Worm (Caenorhabditis elegans): ENCODE measurements around the gene F18H3.4.

The F18H3.4 gene

DNA sequence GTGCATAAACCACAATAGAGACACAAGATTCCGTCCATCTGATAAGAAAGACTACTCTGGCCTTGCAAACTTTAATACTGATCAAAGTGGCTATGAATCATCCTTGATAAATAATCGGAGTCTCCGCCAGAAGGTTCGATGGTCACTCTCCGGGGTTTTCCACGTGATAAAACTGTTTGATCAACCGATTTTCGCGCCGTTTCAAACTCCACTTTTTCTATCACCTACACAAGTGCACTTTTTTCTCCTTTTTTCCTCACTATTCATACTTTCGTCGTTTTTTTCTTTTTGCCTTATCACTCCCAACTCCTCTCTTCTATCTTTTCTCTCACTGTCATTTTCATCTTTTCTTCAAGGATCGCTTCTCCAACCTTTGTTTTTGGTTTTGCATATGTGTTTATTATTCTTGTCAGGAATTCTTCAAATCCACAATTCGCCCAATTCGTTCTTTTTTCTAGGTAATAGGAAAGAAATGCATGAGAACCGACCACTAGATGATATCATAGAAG, at the start of gene F18H3.4 (continued):
- TF ChIP-seq pag-3 (tag; optimal IDR thresholded peaks at IDR 0.05; ENCODE audit: borderline replicate concordance, insufficient read depth) (no peak), skn-1 (tag; optimal IDR thresholded peaks at IDR 0.05) (peak; percentile 3), ztf-4 (tag; optimal IDR thresholded peaks at IDR 0.05) (no peak), efl-1 (optimal IDR thresholded peaks at IDR 0.05) (peak in 1 of 2 experiments; percentile 5), efl-1 (GFP tag; optimal IDR thresholded peaks at IDR 0.05 in 1 of 2) (peak in 1 of 2 experiments; percentile 89), nhr-84 (tag; optimal IDR thresholded peaks at IDR 0.05) (no peak)

DNA sequence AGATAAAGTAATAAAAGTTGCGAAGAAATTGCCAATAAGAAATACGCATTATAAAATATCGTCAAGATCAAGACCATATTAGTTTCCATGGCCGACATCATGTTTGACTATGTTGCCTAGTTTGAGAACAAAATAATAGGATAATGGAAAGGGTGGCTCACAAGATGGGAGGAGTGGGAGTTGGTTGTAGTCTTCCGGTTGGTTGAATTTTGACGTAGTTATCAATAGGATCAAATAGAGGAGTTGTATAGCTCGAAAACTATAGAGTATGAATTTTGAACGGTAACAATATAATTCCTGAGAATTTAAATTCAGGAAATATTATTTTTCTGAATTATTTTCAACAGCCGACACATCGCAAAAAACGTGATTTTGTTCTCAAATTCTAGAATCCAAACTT, 47.2 kb upstream of the F18H3.4 start, which contains the start of gene srd-50:
srd-50 (minus strand) TSS at position 101 of the 400 bp plus-strand sequence.
- TF ChIP-seq lin-15B (tag; optimal IDR thresholded peaks at IDR 0.05) (no peak), nhr-28 (tag; optimal IDR thresholded peaks at IDR 0.05) (no peak), fkh-4 (tag; optimal IDR thresholded peaks at IDR 0.05; ENCODE audit: borderline replicate concordance) (no peak), efl-1 (optimal IDR thresholded peaks at IDR 0.05) (no peak), efl-1 (GFP tag; optimal IDR thresholded peaks at IDR 0.05 in 1 of 2) (no peak), nhr-11 (tag; optimal IDR thresholded peaks at IDR 0.05) (no peak), skn-1 (tag; optimal IDR thresholded peaks at IDR 0.05) (no peak), alr-1 (tag; optimal IDR thresholded peaks at IDR 0.05; ENCODE audit: borderline replicate concordance) (no peak), mab-9 (GFP tag; IDR thresholded peaks at IDR 0.05) (no peak)

DNA sequence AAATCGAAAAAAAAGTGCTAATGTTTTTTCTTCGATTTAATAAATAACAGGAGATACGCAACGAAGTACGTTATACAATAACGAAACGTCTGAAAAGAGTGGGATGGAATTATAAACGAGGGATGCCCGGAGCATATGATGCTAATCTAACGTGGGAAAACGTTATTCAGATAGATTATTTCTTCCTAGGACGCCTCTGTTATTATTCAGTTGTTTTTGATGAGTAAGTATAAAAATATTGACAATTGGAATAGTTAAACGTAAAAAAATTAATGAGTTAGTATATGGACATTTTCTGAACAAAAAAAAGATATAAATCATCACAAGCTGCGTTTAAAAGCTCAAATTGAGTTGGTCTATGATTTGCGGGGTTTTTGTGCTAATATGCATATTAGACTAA, 44.1 kb upstream of the F18H3.4 start, which contains the start of gene srd-51:
srd-51 (minus strand) TSS at position 101 of the 400 bp plus-strand sequence.
- TF ChIP-seq nhr-237 (tag; optimal IDR thresholded peaks at IDR 0.05) (no peak), lin-15B (tag; optimal IDR thresholded peaks at IDR 0.05) (no peak), fos-1 (tag; optimal IDR thresholded peaks at IDR 0.05) (no peak), grh-1 (GFP tag; IDR thresholded peaks at IDR 0.05) (no peak), unc-98 (GFP tag; IDR thresholded peaks at IDR 0.05) (no peak), ztf-4 (tag; optimal IDR thresholded peaks at IDR 0.05) (no peak), egl-13 (tag; optimal IDR thresholded peaks at IDR 0.05) (no peak), snu-23 (GFP tag; optimal IDR thresholded peaks at IDR 0.05) (no peak), pqm-1 (tag; optimal IDR thresholded peaks at IDR 0.05) (no peak), lin-35 (GFP tag; optimal IDR thresholded peaks at IDR 0.05) (no peak), C04F5.9 (tag; optimal IDR thresholded peaks at IDR 0.05) (no peak), xbp-1 (tag; optimal IDR thresholded peaks at IDR 0.05) (no peak), elt-2 (tag; optimal IDR thresholded peaks at IDR 0.05) (no peak), elt-3 (tag; optimal IDR thresholded peaks at IDR 0.05) (no peak), nhr-84 (tag; optimal IDR thresholded peaks at IDR 0.05) (no peak), lir-3 (tag; optimal IDR thresholded peaks at IDR 0.05; ENCODE audit: poor library complexity) (no peak)

DNA sequence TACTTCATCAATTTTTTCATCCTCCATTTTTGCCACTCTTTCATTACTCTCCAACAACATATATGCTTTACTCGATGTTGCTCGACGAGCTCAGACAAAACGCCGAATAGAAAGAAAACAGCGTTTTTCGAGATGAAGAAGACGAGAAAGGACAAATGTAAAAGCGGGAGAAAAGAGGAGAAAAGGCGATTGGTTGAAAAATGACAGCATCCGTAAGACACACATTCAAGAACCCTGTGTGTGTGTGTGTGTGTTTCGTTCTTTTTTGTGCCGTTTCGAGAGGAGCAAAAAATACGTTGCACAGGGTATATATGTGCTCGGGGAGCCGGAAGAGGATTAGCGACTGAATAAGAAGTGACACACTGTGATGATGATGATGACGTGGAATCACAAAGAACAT, 35.1 kb upstream of the F18H3.4 start:
- TF ChIP-seq snu-23 (GFP tag; optimal IDR thresholded peaks at IDR 0.05) (no peak), sptf-1 (tag; optimal IDR thresholded peaks at IDR 0.05) (no peak), pax-3 (tag; optimal IDR thresholded peaks at IDR 0.05) (no peak), efl-1 (optimal IDR thresholded peaks at IDR 0.05) (no peak), efl-1 (GFP tag; optimal IDR thresholded peaks at IDR 0.05 in 1 of 2) (peak in 1 of 2 experiments; percentile 56), lin-14 (GFP tag; optimal IDR thresholded peaks at IDR 0.05) (peak; percentile 50), pag-3 (tag; optimal IDR thresholded peaks at IDR 0.05; ENCODE audit: borderline replicate concordance, insufficient read depth) (no peak), fkh-10 (GFP tag; optimal IDR thresholded peaks at IDR 0.05) (peak; percentile 45)

DNA sequence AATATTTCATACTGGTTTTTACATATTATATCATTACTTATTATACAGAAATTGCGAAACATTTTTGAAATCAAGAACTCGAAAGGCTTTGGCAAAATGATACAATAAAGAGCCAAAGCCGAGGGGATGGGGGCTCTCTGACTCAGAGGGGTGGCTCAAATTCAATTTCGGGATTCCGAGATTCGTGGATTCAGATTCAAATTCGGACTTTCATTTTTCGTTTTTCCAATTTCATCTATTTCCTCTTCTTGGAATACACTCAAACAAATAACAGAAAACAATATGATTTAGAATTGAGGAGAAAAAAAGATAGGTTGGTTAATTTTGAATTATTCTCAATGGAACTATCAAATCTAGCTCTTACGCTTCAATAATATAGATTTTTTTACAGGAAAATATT, 29.8 kb upstream of the F18H3.4 start:
- TF ChIP-seq nhr-71 (tag; optimal IDR thresholded peaks at IDR 0.05) (no peak), Y116A8C.19 (tag; optimal IDR thresholded peaks at IDR 0.05; ENCODE audit: borderline replicate concordance) (no peak), fkh-10 (GFP tag; optimal IDR thresholded peaks at IDR 0.05) (peak; percentile 77), lin-14 (GFP tag; optimal IDR thresholded peaks at IDR 0.05) (peak; percentile 41), nhr-20 (tag; optimal IDR thresholded peaks at IDR 0.05) (no peak), nhr-85 (tag) (peak; percentile 31)

Measured in whole organism, L1 larva.